Worm (Caenorhabditis elegans) whole organism, early embryonic: ENCODE results near the gene klf-3.

Experiments
- B0310.2 ChIP-seq: sonication (generic microtip); optimal IDR thresholded peaks from 2 replicates; lab custom pipeline; 2016; ENCODE audit warnings: mild to moderate bottlenecking, missing genetic modification characterization, missing compliant biosample characterization
- ama-1 ChIP-seq: fragments of 150-350 bp; optimal IDR thresholded peaks from 2 replicates; lab custom pipeline; 2014
- ceh-13 ChIP-seq: fragments of 200-800 bp; sonication (Bioruptor generic); optimal IDR thresholded peaks from 2 replicates; lab custom pipeline; 2018; ENCODE audit warnings: mild to moderate bottlenecking, missing genetic modification characterization, missing compliant biosample characterization
- ceh-36 ChIP-seq: sonication (generic microtip); optimal IDR thresholded peaks from 2 replicates; lab custom pipeline; 2016; ENCODE audit warnings: missing genetic modification characterization, inconsistent platforms, missing compliant biosample characterization
- ets-7 ChIP-seq: sonication (generic microtip); optimal IDR thresholded peaks from 2 replicates; lab custom pipeline; 2016; ENCODE audit warnings: missing genotype, missing genetic modification characterization, missing compliant biosample characterization
- flt-1 ChIP-seq: fragments of 200-800 bp; sonication (Bioruptor generic); IDR thresholded peaks from 2 replicates; pipeline ENCODE4 v1.3.6; 2022; ENCODE audit warnings: missing genetic modification characterization, missing compliant biosample characterization
- hmbx-1 ChIP-seq: sonication (generic microtip); optimal IDR thresholded peaks from 2 replicates; lab custom pipeline; 2016; ENCODE audit warnings: mild to moderate bottlenecking, missing genetic modification characterization, missing compliant biosample characterization
- hmg-4 ChIP-seq: fragments of 200-800 bp; sonication (Bioruptor generic); optimal IDR thresholded peaks from 2 replicates; lab custom pipeline; 2018; ENCODE audit warnings: mild to moderate bottlenecking, missing genetic modification characterization, missing compliant biosample characterization
- hnd-1 ChIP-seq: sonication (generic microtip); optimal IDR thresholded peaks from 2 replicates; lab custom pipeline; 2016; ENCODE audit warnings: missing genetic modification characterization, missing compliant biosample characterization
- tbx-11 ChIP-seq: fragments of 200-800 bp; sonication (Bioruptor generic); IDR thresholded peaks from 2 replicates; pipeline ENCODE4 v1.3.6; 2022; ENCODE audit warnings: missing genetic modification characterization, missing compliant biosample characterization
- tbx-37 ChIP-seq: fragments of 200-800 bp; sonication (Bioruptor generic); conservative IDR thresholded peaks from 2 replicates; pipeline ENCODE4 v1.3.6; 2022; ENCODE audit warnings: missing genetic modification reagents, missing genetic modification characterization, missing compliant biosample characterization

ce11 chrII:6589408-6589807 lies 27.3 kb upstream of the klf-3 start, which contains the start of gene vps-32.1:
- no peak for TF ChIP-seq hnd-1 (tag; lab: Kevin White, UChicago)
- TF ChIP-seq B0310.2, result no peak
- TF ChIP-seq ceh-13 (GFP tag; lab: Kevin White, UChicago), result no peak
- no peak for TF ChIP-seq tbx-11
- TF ChIP-seq ama-1 (lab: Kevin White, UChicago), result no peak
- no peak for TF ChIP-seq flt-1 (GFP tag; lab: Robert Waterston, UW)
- no peak for TF ChIP-seq hmg-4
- TF ChIP-seq hmbx-1 (tag; lab: Kevin White, UChicago), result no peak
- no peak for TF ChIP-seq ceh-36
- TF ChIP-seq tbx-37 (GFP tag; lab: Robert Waterston, UW), result no peak
- TF ChIP-seq ets-7 (tag; lab: Kevin White, UChicago), result no peak
